Fruit fly (Drosophila melanogaster) whole organism, embryonic: ENCODE data around the gene Cypl.

Source experiments
- Adf1 ChIP-seq: fragments of 200-800 bp; sonication (Bioruptor generic); IDR thresholded peaks from 2 replicates; pipeline ENCODE4 v1.3.6; 2022; ENCODE audit warnings: missing biosample characterization, missing genetic modification characterization
- Antp ChIP-seq: fragments of 200-800 bp; sonication (Bioruptor generic); optimal IDR thresholded peaks from 3 replicates; lab custom pipeline; 2016; ENCODE audit warnings: missing biosample characterization, missing genetic modification characterization
- Atf3 ChIP-seq: fragments of 200-800 bp; sonication (Bioruptor generic); optimal IDR thresholded peaks from 3 replicates; lab custom pipeline; 2016; ENCODE audit warnings: missing biosample characterization, missing genetic modification characterization
- Atf6 ChIP-seq: fragments of 200-800 bp; sonication (Bioruptor generic); IDR thresholded peaks from 2 replicates; pipeline ENCODE4 v1.3.6; 2022; ENCODE audit warnings: missing biosample characterization, missing genetic modification characterization
- B-H1 ChIP-seq: fragments of 200-800 bp; sonication (Bioruptor generic); IDR thresholded peaks from 3 replicates; pipeline ENCODE4 v1.3.6; 2022; ENCODE audit warnings: missing biosample characterization, missing genetic modification characterization
- Blimp-1 ChIP-seq: fragments of 200-800 bp; sonication (Bioruptor generic); optimal IDR thresholded peaks from 3 replicates; lab custom pipeline; 2018; ENCODE audit warnings: missing biosample characterization, missing genetic modification characterization, mild to moderate bottlenecking, moderate library complexity, missing genetic modification reagents
- Bteb2 ChIP-seq: fragments of 200-800 bp; sonication (Bioruptor generic); optimal IDR thresholded peaks from 2 replicates; lab custom pipeline; 2016; ENCODE audit warnings: missing biosample characterization, missing genetic modification characterization
- CG10431 ChIP-seq: fragments of 200-800 bp; sonication (Bioruptor generic); optimal IDR thresholded peaks from 3 replicates; lab custom pipeline; 2018; ENCODE audit warnings: missing biosample characterization, mild to moderate bottlenecking, missing genetic modification characterization
- CG11723 ChIP-seq: fragments of 200-800 bp; sonication (Bioruptor generic); optimal IDR thresholded peaks from 2 replicates; lab custom pipeline; 2017; ENCODE audit warnings: missing biosample characterization, mild to moderate bottlenecking, missing genetic modification characterization
- CG12104 ChIP-seq: fragments of 200-800 bp; sonication (Bioruptor generic); optimal IDR thresholded peaks from 3 replicates; lab custom pipeline; 2016; ENCODE audit warnings: missing biosample characterization, missing genetic modification characterization
- CG12744 ChIP-seq: fragments of 200-800 bp; sonication (Bioruptor generic); optimal IDR thresholded peaks from 2 replicates; lab custom pipeline; 2016; ENCODE audit warnings: missing biosample characterization, missing genetic modification characterization
- CG14441 ChIP-seq: fragments of 200-800 bp; sonication (Bioruptor generic); IDR thresholded peaks from 2 replicates; pipeline ENCODE4 v1.3.6; 2022; ENCODE audit warnings: missing biosample characterization, missing genetic modification characterization
- CG15011 ChIP-seq: fragments of 200-800 bp; sonication (Bioruptor generic); optimal IDR thresholded peaks from 3 replicates; lab custom pipeline; 2018; ENCODE audit warnings: missing biosample characterization, mild to moderate bottlenecking, missing genetic modification characterization
- CG17385 ChIP-seq: fragments of 200-800 bp; sonication (Bioruptor generic); optimal IDR thresholded peaks from 3 replicates; lab custom pipeline; 2018; ENCODE audit warnings: missing biosample characterization, mild to moderate bottlenecking, missing genetic modification characterization
- CG30431 ChIP-seq: fragments of 200-800 bp; sonication (Bioruptor generic); optimal IDR thresholded peaks from 2 replicates; lab custom pipeline; 2017; ENCODE audit warnings: missing biosample characterization, missing genetic modification characterization
- CG32767 ChIP-seq: fragments of 200-800 bp; sonication (Bioruptor generic); IDR thresholded peaks from 2 replicates; pipeline ENCODE4 v1.3.6; 2022; ENCODE audit warnings: missing biosample characterization, missing genetic modification characterization
- CG5180 ChIP-seq: fragments of 200-800 bp; sonication (Bioruptor generic); optimal IDR thresholded peaks from 3 replicates; lab custom pipeline; 2017; ENCODE audit warnings: missing biosample characterization, missing genetic modification characterization, mild to moderate bottlenecking, moderate library complexity, missing genetic modification reagents
- CG5245 ChIP-seq: fragments of 200-800 bp; sonication (Bioruptor generic); optimal IDR thresholded peaks from 3 replicates; lab custom pipeline; 2016; ENCODE audit warnings: missing biosample characterization, missing genetic modification characterization
- CG6175 ChIP-seq: fragments of 200-800 bp; sonication (Bioruptor generic); IDR thresholded peaks from 3 replicates; pipeline ENCODE4 v1.3.6; 2022; ENCODE audit warnings: missing biosample characterization, missing genetic modification characterization
- CG6813 ChIP-seq: fragments of 200-800 bp; sonication (Bioruptor generic); optimal IDR thresholded peaks from 2 replicates; lab custom pipeline; 2017; ENCODE audit warnings: missing biosample characterization, missing genetic modification characterization, mild to moderate bottlenecking, moderate library complexity, missing genetic modification reagents
- CG8089 ChIP-seq: fragments of 200-800 bp; sonication (Bioruptor generic); optimal IDR thresholded peaks from 3 replicates; lab custom pipeline; 2016; ENCODE audit warnings: missing biosample characterization, missing genetic modification characterization
- CG9437 ChIP-seq: fragments of 200-800 bp; sonication (Bioruptor generic); optimal IDR thresholded peaks from 2 replicates; lab custom pipeline; 2018; ENCODE audit warnings: missing biosample characterization, mild to moderate bottlenecking, missing genetic modification characterization
- CG9797 ChIP-seq: fragments of 200-800 bp; sonication (Bioruptor generic); optimal IDR thresholded peaks from 3 replicates; lab custom pipeline; 2018; ENCODE audit warnings: missing biosample characterization, mild to moderate bottlenecking, missing genetic modification characterization
- CrebB ChIP-seq: fragments of 200-800 bp; sonication (Bioruptor generic); optimal IDR thresholded peaks from 3 replicates; lab custom pipeline; 2018; ENCODE audit warnings: missing biosample characterization, mild to moderate bottlenecking, missing genetic modification characterization
- E2f2 ChIP-seq: fragments of 200-800 bp; sonication (Bioruptor generic); IDR thresholded peaks from 2 replicates; pipeline ENCODE4 v1.3.6; 2022; ENCODE audit warnings: missing biosample characterization, missing genetic modification characterization
- HLH54F ChIP-seq: fragments of 200-800 bp; sonication (Bioruptor generic); optimal IDR thresholded peaks from 3 replicates; lab custom pipeline; 2016; ENCODE audit warnings: missing biosample characterization, missing genetic modification characterization
- NK7.1 ChIP-seq: fragments of 200-800 bp; sonication (Bioruptor generic); optimal IDR thresholded peaks from 3 replicates; lab custom pipeline; 2016; ENCODE audit warnings: missing biosample characterization, missing genetic modification characterization
- Opbp ChIP-seq: fragments of 200-800 bp; sonication (Bioruptor generic); IDR thresholded peaks from 3 replicates; pipeline ENCODE4 v1.3.6; 2022; ENCODE audit warnings: missing biosample characterization, missing genetic modification characterization; ENCODE audit not compliant: partially characterized antibody
- Sin3A ChIP-seq: fragments of >200 bp; optimal IDR thresholded peaks from 2 replicates; lab custom pipeline; 2018
- Stat92E ChIP-seq, 3 experiments: fragments of >200 bp in 2 of 3; fragments of 200-800 bp in 1 of 3; sonication (Bioruptor generic) in 1 of 3; optimal IDR thresholded peaks; 2 replicates each; lab custom pipeline; 2017 to 2019; ENCODE audit warnings: missing biosample characterization in 3 of 3, missing genetic modification characterization in 3 of 3, mild to moderate bottlenecking in 1 of 3, moderate library complexity in 1 of 3
- aop ChIP-seq: fragments of 200-800 bp; sonication (Bioruptor generic); IDR thresholded peaks from 2 replicates; pipeline ENCODE4 v1.3.6; 2022; ENCODE audit warnings: missing biosample characterization, missing genetic modification characterization
- bigmax ChIP-seq: fragments of 200-800 bp; sonication (Bioruptor generic); optimal IDR thresholded peaks from 2 replicates; lab custom pipeline; 2018; ENCODE audit warnings: missing biosample characterization, mild to moderate bottlenecking, missing genetic modification characterization
- cad ChIP-seq: fragments of >200 bp; optimal IDR thresholded peaks from 2 replicates; lab custom pipeline; 2017; ENCODE audit warnings: missing biosample characterization, missing genetic modification characterization
- chm ChIP-seq: fragments of 200-800 bp; sonication (Bioruptor generic); IDR thresholded peaks from 2 replicates; pipeline ENCODE4 v1.3.6; 2022; ENCODE audit warnings: missing biosample characterization, missing genetic modification characterization
- dm ChIP-seq: fragments of 200-800 bp; sonication (Bioruptor generic); optimal IDR thresholded peaks from 3 replicates; lab custom pipeline; 2016; ENCODE audit warnings: missing biosample characterization, missing genetic modification characterization
- emc ChIP-seq: fragments of 200-800 bp; sonication (Bioruptor generic); optimal IDR thresholded peaks from 2 replicates; lab custom pipeline; 2016; ENCODE audit warnings: missing biosample characterization, missing genetic modification characterization
- fd64A ChIP-seq: fragments of 200-800 bp; sonication (Bioruptor generic); optimal IDR thresholded peaks from 3 replicates; lab custom pipeline; 2018; ENCODE audit warnings: missing biosample characterization, mild to moderate bottlenecking, missing genetic modification characterization
- fu2 ChIP-seq: fragments of 200-800 bp; sonication (Bioruptor generic); optimal IDR thresholded peaks from 2 replicates; lab custom pipeline; 2016; ENCODE audit warnings: missing biosample characterization, missing genetic modification characterization
- h ChIP-seq: fragments of >200 bp; optimal IDR thresholded peaks from 2 replicates; lab custom pipeline; 2017
- ham ChIP-seq: fragments of 200-800 bp; sonication (Bioruptor generic); IDR thresholded peaks from 2 replicates; pipeline ENCODE4 v1.3.6; 2022; ENCODE audit warnings: missing biosample characterization, missing genetic modification characterization
- jumu ChIP-seq: fragments of 200-800 bp; sonication (Bioruptor generic); optimal IDR thresholded peaks from 3 replicates; lab custom pipeline; 2016; ENCODE audit warnings: missing biosample characterization, missing genetic modification characterization
- ken ChIP-seq: fragments of 200-800 bp; sonication (Bioruptor generic); IDR thresholded peaks from 3 replicates; pipeline ENCODE4 v1.3.6; 2022; ENCODE audit warnings: missing biosample characterization, missing genetic modification characterization
- lmd ChIP-seq: fragments of 200-800 bp; sonication (Bioruptor generic); IDR thresholded peaks from 2 replicates; pipeline ENCODE4 v1.3.6; 2022; ENCODE audit warnings: missing biosample characterization, missing genetic modification characterization
- nerfin-1 ChIP-seq: fragments of 200-800 bp; sonication (Bioruptor generic); optimal IDR thresholded peaks from 3 replicates; lab custom pipeline; 2019; ENCODE audit warnings: missing biosample characterization, mild to moderate bottlenecking, missing genetic modification characterization, moderate library complexity
- pum ChIP-seq: fragments of 200-800 bp; sonication (Bioruptor generic); optimal IDR thresholded peaks from 2 replicates; lab custom pipeline; 2016; ENCODE audit warnings: missing biosample characterization, missing genetic modification characterization
- salm ChIP-seq: fragments of 200-800 bp; sonication (Bioruptor generic); optimal IDR thresholded peaks from 2 replicates; lab custom pipeline; 2018; ENCODE audit warnings: missing biosample characterization, mild to moderate bottlenecking, missing genetic modification characterization
- ssp ChIP-seq: fragments of 200-800 bp; sonication (Bioruptor generic); IDR thresholded peaks from 2 replicates; pipeline ENCODE4 v1.3.6; 2022; ENCODE audit warnings: missing biosample characterization, missing genetic modification characterization
- stc ChIP-seq: fragments of 200-800 bp; sonication (Bioruptor generic); IDR thresholded peaks from 2 replicates; pipeline ENCODE4 v1.3.6; 2022; ENCODE audit warnings: missing biosample characterization, missing genetic modification characterization
- tx ChIP-seq: fragments of 200-800 bp; sonication (Bioruptor generic); optimal IDR thresholded peaks from 2 replicates; lab custom pipeline; 2016; ENCODE audit warnings: missing biosample characterization, missing genetic modification characterization
- unpg ChIP-seq: fragments of 200-800 bp; sonication (Bioruptor generic); optimal IDR thresholded peaks from 3 replicates; lab custom pipeline; 2018; ENCODE audit warnings: missing biosample characterization, mild to moderate bottlenecking, missing genetic modification characterization, moderate library complexity

Cypl gene

dm6 chr3L:589290-590281, 46.9 kb upstream of the Cypl start (continued):
- TF ChIP-seq Opbp (GFP tag; lab: Robert Waterston, UW) (0 out of 3 replicates have a peak, but pooled peaks have one; percentile 7), jumu (peak; percentile 94), aop (GFP tag; lab: Robert Waterston, UW) (peak; percentile 85), CG10431 (GFP tag; lab: Kevin White, UChicago) (peak; percentile 74), CrebB (tag; lab: Kevin White, UChicago) (peak; percentile 87), Adf1 (GFP tag; lab: Robert Waterston, UW) (peak; percentile 79), CG17385 (GFP tag; lab: Kevin White, UChicago) (peak; percentile 78), ken (GFP tag; lab: Robert Waterston, UW) (peak; percentile 93), lmd (GFP tag; lab: Robert Waterston, UW) (peak; percentile 93), salm (tag; lab: Kevin White, UChicago) (peak; percentile 82), unpg (peak; percentile 90), Atf3 (GFP tag; lab: Kevin White, UChicago) (peak; percentile 88), Sin3A (lab: Kevin White, UChicago) (no peak), stc (GFP tag; lab: Robert Waterston, UW) (peak; percentile 78), ham (GFP tag; lab: Robert Waterston, UW) (peak; percentile 76; the same call in 1 of the 2 replicates), Blimp-1 (GFP tag; lab: Kevin White, UChicago) (peak; percentile 82), fu2 (GFP tag; lab: Kevin White, UChicago) (peak; percentile 87), emc (GFP tag; lab: Kevin White, UChicago) (peak; percentile 81), fd64A (peak; percentile 77), CG6175 (peak; percentile 86), bigmax (GFP tag; lab: Kevin White, UChicago) (no peak), B-H1 (GFP tag; lab: Robert Waterston, UW) (peak; percentile 81), CG14441 (peak; percentile 91), pum (GFP tag; lab: Kevin White, UChicago) (peak; percentile 91), CG32767 (GFP tag; lab: Robert Waterston, UW) (peak; percentile 75), CG9437 (peak; percentile 53), CG11723 (GFP tag; lab: Kevin White, UChicago) (peak; percentile 85), Antp (GFP tag; lab: Kevin White, UChicago) (peak; percentile 96), E2f2 (GFP tag; lab: Robert Waterston, UW) (peak; percentile 68), ssp (peak; percentile 75), Bteb2 (peak; percentile 83), Atf6 (GFP tag; lab: Robert Waterston, UW) (peak; percentile 91), cad (GFP tag; lab: Kevin White, UChicago) (no peak), CG30431 (GFP tag; lab: Kevin White, UChicago) (peak; percentile 89), CG9797 (GFP tag; lab: Kevin White, UChicago) (peak; percentile 32), chm (peak; percentile 95), NK7.1 (GFP tag; lab: Kevin White, UChicago) (peak; percentile 88), CG15011 (GFP tag; lab: Kevin White, UChicago) (peak; percentile 76), h (no peak), CG5245 (GFP tag; lab: Kevin White, UChicago) (peak; percentile 87), CG8089 (peak; percentile 85), tx (GFP tag; lab: Kevin White, UChicago) (peak; percentile 88), CG12104 (GFP tag; lab: Kevin White, UChicago) (peak; percentile 65), dm (GFP tag; lab: Kevin White, UChicago) (peak; percentile 84), Stat92E (GFP tag; optimal IDR thresholded peaks at IDR 0.05; lab: Kevin White, UChicago) (peak in 1 of 3 experiments; percentile 74), HLH54F (GFP tag; lab: Kevin White, UChicago) (peak; percentile 91), CG6813 (GFP tag; lab: Kevin White, UChicago) (peak; percentile 90), CG5180 (peak; percentile 95), CG12744 (GFP tag; lab: Kevin White, UChicago) (peak; percentile 89), nerfin-1 (tag; lab: Kevin White, UChicago) (peak; percentile 78)
